Worm (Caenorhabditis elegans): ENCODE measurements around the gene Y6G8.6.

ce11 chrV:17614251-17614650 is 2.5 kb downstream of the Y6G8.6 start, which contains the start of gene Y6G8.14:
- no peak for TF ChIP-seq nhr-237 (tag; optimal IDR thresholded peaks at IDR 0.05)
- TF ChIP-seq ZK546.5 (tag; optimal IDR thresholded peaks at IDR 0.05): no peak
- no peak for TF ChIP-seq fkh-10 (GFP tag; optimal IDR thresholded peaks at IDR 0.05)
- TF ChIP-seq pha-4 (tag; optimal IDR thresholded peaks at IDR 0.05): no peak

Data from whole organism, L3 larva.